Fruit fly (Drosophila melanogaster): ENCODE measurements around the gene CG2256.

DNA sequence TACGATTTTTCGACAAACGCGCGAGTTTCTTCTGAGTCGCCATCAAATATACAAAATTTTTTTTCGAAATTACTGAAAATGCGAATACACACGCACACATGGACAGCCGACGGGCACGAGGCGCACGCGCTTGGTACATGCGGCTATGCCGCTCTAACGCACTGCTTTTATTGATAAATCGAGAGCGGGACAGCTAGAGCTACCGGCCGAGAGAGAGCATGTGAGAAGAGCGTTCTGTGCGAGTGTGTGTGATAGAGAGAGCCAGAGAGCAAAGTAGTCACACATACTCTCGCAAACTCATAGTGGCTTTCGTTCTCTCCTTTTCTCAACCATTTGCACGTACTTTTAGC, 26.1 kb downstream of the CG2256 start:
- no peak for TF ChIP-seq pan (optimal IDR thresholded peaks at IDR 0.05)
- TF ChIP-seq psq (optimal IDR thresholded peaks at IDR 0.05) = no peak
- no peak for TF ChIP-seq EcR (GFP tag; optimal IDR thresholded peaks at IDR 0.05)
- TF ChIP-seq CG8478 (optimal IDR thresholded peaks at IDR 0.05) = peak; percentile 98

Measured in whole organism.